Worm (Caenorhabditis elegans) whole organism, L1 larva: ENCODE measurements around the gene M176.5.
A peak's percentile ranks its signal among the peaks of the same experiment; 100 is the strongest.

ENCODE experiments used
- ama-1 ChIP-seq: fragments of 150-350 bp; optimal IDR thresholded peaks from 2 replicates; lab custom pipeline; 2014
- blmp-1 ChIP-seq: fragments of 150-350 bp; optimal IDR thresholded peaks from 2 replicates; lab custom pipeline; 2014; ENCODE audit warnings: missing biosample characterization, missing genetic modification characterization
- ceh-90 ChIP-seq: sonication (generic microtip); optimal IDR thresholded peaks from 2 replicates; lab custom pipeline; 2016; ENCODE audit warnings: missing genetic modification characterization, missing compliant biosample characterization
- ces-1 ChIP-seq: fragments of 150-350 bp; optimal IDR thresholded peaks from 2 replicates; lab custom pipeline; 2014; ENCODE audit warnings: missing biosample characterization, missing genetic modification reagents, missing genetic modification characterization
- dpl-1 ChIP-seq, 3 experiments: fragments of 150-350 bp in 2 of 3; sonication (generic microtip) in 1 of 3; optimal IDR thresholded peaks; 2 replicates each; lab custom pipeline; 2014 to 2017; ENCODE audit warnings: missing biosample characterization in 3 of 3, missing genetic modification characterization in 3 of 3, missing genetic modification reagents in 3 of 3
- dsc-1 ChIP-seq: sonication (generic microtip); optimal IDR thresholded peaks from 2 replicates; lab custom pipeline; 2016; ENCODE audit warnings: mild to moderate bottlenecking, missing genetic modification characterization, missing compliant biosample characterization
- egl-27 ChIP-seq, 2 experiments: fragments of 150-350 bp in 1 of 2; sonication (generic microtip); optimal IDR thresholded peaks; 3 replicates each; lab custom pipeline; 2017 to 2018; ENCODE audit warnings: missing biosample characterization in 2 of 2, missing genetic modification characterization in 2 of 2, missing genetic modification reagents in 2 of 2
- elt-3 ChIP-seq, 6 experiments: fragments of 150-350 bp in 1 of 6; sonication (generic microtip); optimal IDR thresholded peaks; 2 replicates each; lab custom pipeline; 2017 to 2018; ENCODE audit warnings: missing biosample characterization in 6 of 6, missing genetic modification characterization in 6 of 6, inconsistent platforms in 1 of 6
- fkh-10 ChIP-seq: sonication (generic microtip); optimal IDR thresholded peaks from 2 replicates; lab custom pipeline; 2017; ENCODE audit warnings: missing biosample characterization, missing genetic modification reagents, missing genetic modification characterization
- fkh-8 ChIP-seq: sonication (generic microtip); optimal IDR thresholded peaks from 2 replicates; lab custom pipeline; 2016; ENCODE audit warnings: mild to moderate bottlenecking, missing genetic modification characterization, missing compliant biosample characterization
- fos-1 ChIP-seq: fragments of 150-350 bp; optimal IDR thresholded peaks from 2 replicates; lab custom pipeline; 2014; ENCODE audit warnings: missing biosample characterization, missing genetic modification characterization
- grh-1 ChIP-seq: fragments of 200-800 bp; sonication (Bioruptor generic); IDR thresholded peaks from 2 replicates; pipeline ENCODE4 v1.3.6; 2022; ENCODE audit warnings: missing genetic modification reagents, missing genetic modification characterization, missing compliant biosample characterization
- lin-14 ChIP-seq: fragments of 200-800 bp; sonication (Bioruptor generic); optimal IDR thresholded peaks from 2 replicates; lab custom pipeline; 2018; ENCODE audit warnings: mild to moderate bottlenecking, missing genetic modification characterization, moderate library complexity, missing compliant biosample characterization
- lin-35 ChIP-seq, 2 experiments: fragments of 150-350 bp; optimal IDR thresholded peaks; 2 replicates each; lab custom pipeline; 2014; ENCODE audit warnings: missing biosample characterization in 2 of 2, missing genetic modification characterization in 2 of 2, missing genetic modification reagents in 2 of 2
- lir-3 ChIP-seq: sonication (generic microtip); optimal IDR thresholded peaks from 2 replicates; lab custom pipeline; 2016; ENCODE audit warnings: mild to moderate bottlenecking, missing genetic modification characterization, moderate library complexity, missing compliant biosample characterization; ENCODE audit not compliant: poor library complexity
- lsy-2 ChIP-seq, 2 experiments: fragments of 150-350 bp; optimal IDR thresholded peaks; 2 replicates each; lab custom pipeline; 2014; ENCODE audit warnings: missing biosample characterization in 2 of 2, missing genetic modification characterization in 2 of 2
- mab-9 ChIP-seq: fragments of 200-800 bp; sonication (Bioruptor generic); IDR thresholded peaks from 2 replicates; pipeline ENCODE4 v1.3.6; 2022; ENCODE audit warnings: missing genetic modification reagents, missing genetic modification characterization, missing compliant biosample characterization
- mef-2 ChIP-seq: fragments of 150-350 bp; optimal IDR thresholded peaks from 2 replicates; lab custom pipeline; 2014; ENCODE audit warnings: missing biosample characterization, missing genetic modification characterization
- nhr-12 ChIP-seq: sonication (generic microtip); optimal IDR thresholded peaks from 2 replicates; lab custom pipeline; 2017; ENCODE audit warnings: missing biosample characterization, missing genetic modification characterization
- nhr-19 ChIP-seq: fragments of 200-800 bp; sonication (Bioruptor generic); conservative IDR thresholded peaks from 2 replicates; pipeline ENCODE4 v1.3.6; 2022; ENCODE audit warnings: missing genetic modification characterization, missing compliant biosample characterization
- nhr-28 ChIP-seq: fragments of 150-350 bp; optimal IDR thresholded peaks from 2 replicates; lab custom pipeline; 2014; ENCODE audit warnings: missing biosample characterization, missing genetic modification characterization
- nhr-77 ChIP-seq: fragments of 150-350 bp; optimal IDR thresholded peaks from 2 replicates; lab custom pipeline; 2014; ENCODE audit warnings: missing biosample characterization, missing genetic modification characterization
- nhr-85 ChIP-seq: sonication (generic microtip); peaks from one replicate; lab custom pipeline; 2016; ENCODE audit warnings: missing genetic modification characterization, inconsistent platforms, missing compliant biosample characterization
- nhr-90 ChIP-seq: sonication (generic microtip); optimal IDR thresholded peaks from 2 replicates; lab custom pipeline; 2016; ENCODE audit warnings: mild to moderate bottlenecking, missing genetic modification characterization, missing compliant biosample characterization; ENCODE audit not compliant: poor library complexity
- pag-3 ChIP-seq: sonication (generic microtip); optimal IDR thresholded peaks from 2 replicates; lab custom pipeline; 2017; ENCODE audit warnings: missing genetic modification characterization, mild to moderate bottlenecking, missing compliant biosample characterization, antibody characterized with exemption, borderline replicate concordance; ENCODE audit not compliant: insufficient read depth
- pqm-1 ChIP-seq: sonication (generic microtip); optimal IDR thresholded peaks from 3 replicates; lab custom pipeline; 2017; ENCODE audit warnings: missing biosample characterization, missing genetic modification characterization
- skn-1 ChIP-seq: fragments of 150-350 bp; optimal IDR thresholded peaks from 2 replicates; lab custom pipeline; 2014; ENCODE audit warnings: missing biosample characterization, missing genetic modification characterization
- snpc-4 ChIP-seq: fragments of 150-350 bp; optimal IDR thresholded peaks from 2 replicates; lab custom pipeline; 2014; ENCODE audit warnings: missing biosample characterization, missing genetic modification characterization
- snu-23 ChIP-seq: sonication (generic microtip); optimal IDR thresholded peaks from 2 replicates; lab custom pipeline; 2016; ENCODE audit warnings: missing genetic modification characterization, missing compliant biosample characterization
- sup-37 ChIP-seq: fragments of 200-800 bp; sonication (Bioruptor generic); optimal IDR thresholded peaks from 2 replicates; lab custom pipeline; 2018; ENCODE audit warnings: mild to moderate bottlenecking, missing genetic modification characterization, missing compliant biosample characterization
- swsn-7 ChIP-seq: sonication (generic microtip); optimal IDR thresholded peaks from 2 replicates; lab custom pipeline; 2016; ENCODE audit warnings: missing genetic modification characterization, missing compliant biosample characterization
- tbx-2 ChIP-seq: sonication (generic microtip); optimal IDR thresholded peaks from 2 replicates; lab custom pipeline; 2016; ENCODE audit warnings: missing genetic modification characterization, missing compliant biosample characterization
- unc-130 ChIP-seq: fragments of 150-350 bp; optimal IDR thresholded peaks from 2 replicates; lab custom pipeline; 2017; ENCODE audit warnings: missing biosample characterization, missing genetic modification characterization, inconsistent platforms
- unc-62 ChIP-seq: fragments of 150-350 bp; optimal IDR thresholded peaks from 2 replicates; lab custom pipeline; 2014; ENCODE audit warnings: missing biosample characterization, missing genetic modification reagents, missing genetic modification characterization
- unc-86 ChIP-seq: sonication (generic microtip); optimal IDR thresholded peaks from 2 replicates; lab custom pipeline; 2016; ENCODE audit warnings: missing genetic modification characterization, missing compliant biosample characterization
- vab-15 ChIP-seq: sonication (generic microtip); optimal IDR thresholded peaks from 2 replicates; lab custom pipeline; 2017; ENCODE audit warnings: missing genotype, mild to moderate bottlenecking, missing genetic modification characterization, missing compliant biosample characterization
- xbp-1 ChIP-seq: sonication (generic microtip); optimal IDR thresholded peaks from 2 replicates; lab custom pipeline; 2016; ENCODE audit warnings: missing genetic modification characterization, missing compliant biosample characterization
- ztf-4 ChIP-seq: fragments of 150-350 bp; optimal IDR thresholded peaks from 2 replicates; lab custom pipeline; 2014; ENCODE audit warnings: missing biosample characterization, missing genetic modification characterization

Gene M176.5

ce11 chrII:9441838-9442237 is 14.3 kb upstream of the M176.5 start, which contains the start of gene chil-16:
TSS of gene chil-16 (minus strand) at chrII:9441938.
- TF ChIP-seq nhr-19 (GFP tag; lab: Robert Waterston, UW) (no peak), nhr-90 (no peak), mab-9 (no peak), snpc-4 (no peak), nhr-12 (no peak), unc-130 (tag; lab: Kevin White, UChicago) (no peak), nhr-85 (tag; lab: Kevin White, UChicago) (no peak), ces-1 (no peak), lir-3 (tag; lab: Kevin White, UChicago) (no peak), dsc-1 (tag; lab: Kevin White, UChicago) (no peak), sup-37 (GFP tag; lab: Kevin White, UChicago) (no peak), ama-1 (lab: Kevin White, UChicago) (no peak), nhr-77 (tag; lab: Kevin White, UChicago) (no peak), elt-3 (tag; optimal IDR thresholded peaks at IDR 0.05; lab: Kevin White, UChicago) (no peak)

ce11 chrII:9440060-9440459 is 12.5 kb upstream of the M176.5 start, which contains the start of gene chil-17:
TSS of gene chil-17 (minus strand) at chrII:9440160.
- TF ChIP-seq lin-14 (GFP tag; lab: Kevin White, UChicago) = no peak
- no peak for TF ChIP-seq pag-3 (tag; lab: Kevin White, UChicago)
- TF ChIP-seq swsn-7 (tag; lab: Kevin White, UChicago) = no peak
- no peak for TF ChIP-seq unc-86 (tag; lab: Kevin White, UChicago)

ce11 chrII:9438853-9439252 is 11.3 kb upstream of the M176.5 start:
- TF ChIP-seq dpl-1 (GFP tag; optimal IDR thresholded peaks at IDR 0.05; lab: Kevin White, UChicago) (no peak), egl-27 (tag; optimal IDR thresholded peaks at IDR 0.05; lab: Kevin White, UChicago) (no peak), ztf-4 (tag; lab: Kevin White, UChicago) (no peak), unc-62 (GFP tag; lab: Kevin White, UChicago) (no peak), fkh-10 (GFP tag; lab: Kevin White, UChicago) (no peak), tbx-2 (tag; lab: Kevin White, UChicago) (no peak), vab-15 (tag; lab: Kevin White, UChicago) (no peak), xbp-1 (tag; lab: Kevin White, UChicago) (no peak), mef-2 (tag; lab: Kevin White, UChicago) (no peak), pqm-1 (tag; lab: Kevin White, UChicago) (no peak), snu-23 (GFP tag; lab: Kevin White, UChicago) (no peak), blmp-1 (tag; lab: Kevin White, UChicago) (no peak)

- TF ChIP-seq blmp-1 (tag; lab: Kevin White, UChicago) (peak; percentile 9), pqm-1 (tag; lab: Kevin White, UChicago) (no peak), lin-35 (GFP tag; optimal IDR thresholded peaks at IDR 0.05; lab: Kevin White, UChicago) (peak in 1 of 2 experiments; percentile 0), fos-1 (no peak), elt-3 (tag; optimal IDR thresholded peaks at IDR 0.05; lab: Kevin White, UChicago) (peak in 1 of 6 experiments; percentile 33), lsy-2 (tag; optimal IDR thresholded peaks at IDR 0.05; lab: Kevin White, UChicago) (no peak), skn-1 (tag; lab: Kevin White, UChicago) (no peak), xbp-1 (tag; lab: Kevin White, UChicago) (no peak), fkh-8 (tag; lab: Kevin White, UChicago) (no peak), ceh-90 (tag; lab: Kevin White, UChicago) (no peak), nhr-28 (tag; lab: Kevin White, UChicago) (no peak), sup-37 (GFP tag; lab: Kevin White, UChicago) (no peak), grh-1 (GFP tag; lab: Robert Waterston, UW) (no peak)
Measured at ce11 chrII:9438227-9438626, 10.7 kb upstream of the M176.5 start, which contains the start of gene chil-13. TSS of gene chil-13 (minus strand) at chrII:9438327.
